Worm (Caenorhabditis elegans) whole organism, L4/young adult: Measurements from ENCODE around the gene chd-3.

ENCODE experiments used
- W03F9.2 ChIP-seq: fragments of 150-350 bp; optimal IDR thresholded peaks from 2 replicates; lab custom pipeline; 2014; ENCODE audit warnings: missing biosample characterization, missing genetic modification characterization
- dao-5 ChIP-seq: sonication (generic microtip); optimal IDR thresholded peaks from 2 replicates; lab custom pipeline; 2016; ENCODE audit warnings: missing genotype, missing genetic modification characterization, moderate library complexity, missing compliant biosample characterization
- him-1 ChIP-seq: sonication (generic microtip); optimal IDR thresholded peaks from 2 replicates; lab custom pipeline; 2016; ENCODE audit warnings: missing genotype, missing genetic modification reagents, missing genetic modification characterization, missing compliant biosample characterization

The chd-3 gene

ce11 chrX:12869412-12869811 lies 17.0 kb upstream of the chd-3 start:
- TF ChIP-seq W03F9.2, result no peak
- TF ChIP-seq dao-5 (tag; lab: Kevin White, UChicago), result no peak
- no peak for TF ChIP-seq him-1 (tag; lab: Kevin White, UChicago)

DNA sequence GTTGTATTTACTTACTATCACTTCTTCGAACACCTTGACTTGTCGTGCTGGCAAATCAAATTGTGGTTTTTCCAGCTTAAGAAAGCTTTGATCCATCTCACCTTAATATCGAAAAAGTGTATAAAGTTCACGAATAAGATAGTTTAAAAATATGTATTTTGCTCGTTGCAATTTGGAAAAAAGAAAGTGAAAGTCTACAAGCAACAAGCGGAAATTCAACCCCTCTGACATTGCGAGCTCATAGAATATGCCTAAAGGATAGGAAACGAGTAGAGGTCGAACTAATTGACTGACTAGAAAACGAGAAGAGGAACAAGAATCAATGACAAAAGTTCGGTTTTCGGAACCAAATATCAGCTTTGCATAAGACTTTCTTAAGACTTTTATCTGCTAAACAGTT lies 11.4 kb upstream of the chd-3 start, which contains the start of gene T14G8.4:
TSS of gene T14G8.4 (minus strand) at position 101 of the 400 bp plus-strand sequence.
- TF ChIP-seq W03F9.2 (no peak), him-1 (tag; lab: Kevin White, UChicago) (no peak), dao-5 (tag; lab: Kevin White, UChicago) (no peak)

- TF ChIP-seq dao-5 (tag; lab: Kevin White, UChicago) (no peak), W03F9.2 (no peak), him-1 (tag; lab: Kevin White, UChicago) (no peak)
These were observed 10.9 kb upstream of the chd-3 start for ce11 chrX:12863262-12863661.

DNA sequence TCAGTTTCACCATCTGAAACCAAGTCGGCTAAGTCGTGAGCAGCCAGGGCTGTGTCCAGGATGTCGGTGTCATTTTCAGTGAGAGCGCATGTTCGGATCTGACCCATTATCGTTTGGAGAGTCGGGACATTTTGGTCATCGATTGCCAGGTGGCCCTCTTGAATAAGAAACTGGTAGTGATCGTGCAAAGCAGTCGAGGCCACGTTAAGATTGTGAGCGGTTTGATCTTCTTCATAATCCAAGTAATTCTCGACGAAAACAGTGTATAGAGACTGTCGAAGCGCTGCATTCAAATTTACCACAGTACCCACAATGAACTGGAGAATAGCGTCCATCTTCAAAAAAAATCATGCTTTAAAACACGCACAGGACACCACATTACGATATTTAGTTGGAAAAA lies 10.1 kb upstream of the chd-3 start, which contains the start of gene T14G8.6:
TSS of gene T14G8.6 (minus strand) at position 338 of the 400 bp plus-strand sequence.
- no peak for TF ChIP-seq W03F9.2
- no peak for TF ChIP-seq dao-5 (tag; lab: Kevin White, UChicago)
- no peak for TF ChIP-seq him-1 (tag; lab: Kevin White, UChicago)

DNA sequence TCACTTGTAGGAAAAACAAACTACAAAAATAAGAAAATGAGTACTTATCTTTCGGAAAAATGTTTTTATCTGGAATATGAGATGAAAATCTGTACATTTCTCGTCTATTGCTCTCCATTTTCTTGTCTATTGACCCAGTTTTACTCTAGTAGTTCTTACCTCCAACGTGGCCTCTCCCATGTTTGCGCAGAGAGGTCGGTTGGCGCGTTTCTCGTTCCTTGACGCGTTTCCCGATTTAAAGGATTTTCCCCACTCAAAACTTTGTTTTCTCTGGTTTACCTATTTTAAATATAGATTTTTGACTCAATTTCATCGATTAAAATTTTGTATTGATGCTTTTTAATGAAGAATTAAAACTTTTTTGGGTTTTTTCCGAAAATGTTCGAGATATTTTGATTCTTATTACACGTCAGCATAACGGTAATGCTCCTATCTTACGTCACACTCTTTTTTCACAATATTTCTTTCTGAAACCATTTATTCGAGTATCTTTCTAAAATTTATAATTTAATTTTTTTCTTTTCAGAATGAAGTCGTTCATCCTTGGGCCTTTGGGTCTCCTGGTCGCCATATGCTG lies 8.4 kb upstream of the chd-3 start, which contains the start of gene T14G8.3:
TSS of gene T14G8.3 (plus strand) at position 527 of the 577 bp plus-strand sequence.
- no peak for TF ChIP-seq him-1 (tag; lab: Kevin White, UChicago)
- TF ChIP-seq W03F9.2, result peak; percentile 78
- TF ChIP-seq dao-5 (tag; lab: Kevin White, UChicago), result no peak

- TF ChIP-seq him-1 (tag; lab: Kevin White, UChicago) (no peak), dao-5 (tag; lab: Kevin White, UChicago) (no peak), W03F9.2 (no peak)
These were observed 5.3 kb upstream of the chd-3 start, which contains the start of gene T14G8.2 for ce11 chrX:12857701-12858100. TSS of gene T14G8.2 (plus strand) at chrX:12858001.

DNA sequence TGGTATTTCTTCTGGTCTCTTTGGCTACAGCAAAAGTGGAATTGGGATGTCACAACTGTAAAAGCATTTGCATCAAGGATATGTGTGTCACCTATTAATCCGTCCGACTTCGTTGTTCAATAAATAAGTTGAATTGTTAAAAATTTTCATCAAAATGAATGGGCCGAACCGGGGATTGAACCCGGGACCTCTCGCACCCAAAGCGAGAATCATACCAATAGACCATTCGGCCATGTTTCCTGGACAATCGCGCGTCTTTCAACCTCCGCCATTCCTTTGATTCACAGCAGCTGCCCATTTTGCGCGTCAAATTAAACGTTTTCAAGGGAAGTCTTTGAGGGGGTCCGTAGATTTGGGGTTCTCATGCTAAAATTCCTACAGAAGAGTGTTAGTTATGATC lies 2.3 kb upstream of the chd-3 start:
- TF ChIP-seq him-1 (tag; lab: Kevin White, UChicago) (no peak), dao-5 (tag; lab: Kevin White, UChicago) (no peak), W03F9.2 (no peak)

ce11 chrX:12854135-12854534 lies 1.7 kb upstream of the chd-3 start:
- TF ChIP-seq dao-5 (tag; lab: Kevin White, UChicago), result no peak
- TF ChIP-seq W03F9.2, result no peak
- TF ChIP-seq him-1 (tag; lab: Kevin White, UChicago), result no peak

ce11 chrX:12853079-12853478 lies 678 bp upstream of the chd-3 start:
- TF ChIP-seq him-1 (tag; lab: Kevin White, UChicago) (no peak), W03F9.2 (no peak)

DNA sequence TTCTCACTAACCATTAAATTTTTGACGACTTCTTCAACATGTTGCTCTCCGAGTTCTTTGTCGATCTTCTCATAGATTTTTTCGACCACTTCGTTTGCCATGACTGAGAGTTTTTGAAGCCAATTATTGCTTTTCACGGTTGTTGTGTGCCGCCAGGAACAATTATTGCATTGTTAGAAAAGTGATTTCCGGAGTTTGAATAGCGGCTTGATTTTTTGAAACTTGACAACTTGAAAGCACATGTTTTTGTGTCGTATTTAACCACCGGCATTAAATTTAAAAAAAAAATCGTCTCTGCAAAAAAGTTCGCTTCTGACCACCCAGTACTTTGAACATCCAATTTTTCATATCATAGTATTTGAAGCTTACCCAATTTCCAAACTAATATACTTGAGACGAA lies 6.4 kb downstream of the chd-3 start, which contains the start of gene C52G5.3:
TSS of gene C52G5.3 (minus strand) at position 101 of the 400 bp plus-strand sequence.
- TF ChIP-seq dao-5 (tag; lab: Kevin White, UChicago), result no peak

DNA sequence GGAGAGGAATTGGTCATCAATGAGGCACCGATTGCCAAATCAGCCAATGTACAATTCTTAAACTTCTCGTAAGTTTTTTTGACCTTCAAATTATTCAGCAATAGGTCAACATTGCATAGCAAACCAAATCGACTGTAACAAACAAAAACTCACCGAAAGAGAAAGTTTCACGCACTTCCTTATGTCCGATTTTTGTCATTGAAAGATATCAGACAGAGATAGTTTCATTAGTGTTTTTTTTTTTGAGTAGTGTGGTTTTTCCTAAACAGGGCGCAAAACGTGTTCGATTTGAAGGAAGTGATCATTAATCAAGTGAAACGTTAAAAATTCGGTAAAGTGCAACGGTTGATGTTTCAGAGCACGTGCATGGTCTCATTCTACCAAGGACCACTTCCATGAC lies 8.2 kb downstream of the chd-3 start:
- TF ChIP-seq dao-5 (tag; lab: Kevin White, UChicago), result no peak
- TF ChIP-seq W03F9.2, result no peak
- TF ChIP-seq him-1 (tag; lab: Kevin White, UChicago), result no peak

ce11 chrX:12843530-12843929 lies 8.9 kb downstream of the chd-3 start:
- TF ChIP-seq him-1 (tag; lab: Kevin White, UChicago) (no peak), dao-5 (tag; lab: Kevin White, UChicago) (no peak), W03F9.2 (peak; percentile 26)

ce11 chrX:12843011-12843410 lies 9.4 kb downstream of the chd-3 start, which contains the start of gene C52G5.2:
TSS of gene C52G5.2 (plus strand) at chrX:12843311.
- TF ChIP-seq W03F9.2, result no peak
- no peak for TF ChIP-seq dao-5 (tag; lab: Kevin White, UChicago)
- TF ChIP-seq him-1 (tag; lab: Kevin White, UChicago), result no peak

DNA sequence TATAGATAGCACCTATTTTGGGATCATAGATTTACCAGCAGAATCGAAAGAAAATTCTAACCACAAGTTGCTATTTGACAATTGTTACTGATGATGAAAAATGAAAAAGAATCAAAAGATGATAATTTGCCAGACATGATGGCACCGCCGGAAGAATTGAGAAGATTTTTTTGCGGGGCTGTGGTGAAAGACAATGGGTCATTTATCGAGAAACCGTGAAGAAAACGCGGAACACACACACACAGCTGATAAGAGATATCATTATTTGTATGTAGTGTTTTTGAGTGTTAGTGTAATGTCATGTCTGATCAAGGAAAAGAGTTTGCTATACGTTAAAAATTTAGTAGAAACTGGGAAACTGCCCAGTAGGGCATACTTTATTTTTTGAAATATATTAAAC lies 17.6 kb downstream of the chd-3 start:
- TF ChIP-seq him-1 (tag; lab: Kevin White, UChicago) (no peak), dao-5 (tag; lab: Kevin White, UChicago) (no peak), W03F9.2 (no peak)

ce11 chrX:12829055-12829454 lies 23.3 kb downstream of the chd-3 start:
- TF ChIP-seq him-1 (tag; lab: Kevin White, UChicago) (no peak), dao-5 (tag; lab: Kevin White, UChicago) (no peak), W03F9.2 (no peak)
